Worm (Caenorhabditis elegans) whole organism, L4/young adult: Measurements from ENCODE around the gene pak-2.

Source experiments
- W03F9.2 ChIP-seq: fragments of 150-350 bp; optimal IDR thresholded peaks from 2 replicates; lab custom pipeline; 2014; ENCODE audit warnings: missing biosample characterization, missing genetic modification characterization
- dao-5 ChIP-seq: sonication (generic microtip); optimal IDR thresholded peaks from 2 replicates; lab custom pipeline; 2016; ENCODE audit warnings: missing genotype, missing genetic modification characterization, moderate library complexity, missing compliant biosample characterization
- him-1 ChIP-seq: sonication (generic microtip); optimal IDR thresholded peaks from 2 replicates; lab custom pipeline; 2016; ENCODE audit warnings: missing genotype, missing genetic modification reagents, missing genetic modification characterization, missing compliant biosample characterization

- TF ChIP-seq him-1 (tag; lab: Kevin White, UChicago) (no peak), W03F9.2 (tag; lab: Kevin White, UChicago) (no peak), dao-5 (tag; lab: Kevin White, UChicago) (no peak)
Observed at ce11 chrV:11041499-11041898, 2.3 kb upstream of the pak-2 start, which contains the start of gene C45B11.5.
